Fruit fly (Drosophila melanogaster) whole organism, wandering third instar larva: Measurements from ENCODE around the gene betaTub85D.

Experiments
- CG32264 ChIP-seq: fragments of 200-800 bp; sonication (Bioruptor generic); optimal IDR thresholded peaks from 2 replicates; lab custom pipeline; 2016; ENCODE audit warnings: missing biosample characterization, missing genetic modification characterization
- CG9705 ChIP-seq: fragments of 200-800 bp; sonication (Bioruptor generic); optimal IDR thresholded peaks from 2 replicates; lab custom pipeline; 2018; ENCODE audit warnings: missing biosample characterization, mild to moderate bottlenecking, missing genetic modification characterization
- N ChIP-seq: fragments of >200 bp; optimal IDR thresholded peaks from 2 replicates; lab custom pipeline; 2018; ENCODE audit warnings: missing biosample characterization, missing external identifiers, missing genetic modification characterization
- br ChIP-seq: fragments of 200-800 bp; sonication (Bioruptor generic); optimal IDR thresholded peaks from 2 replicates; lab custom pipeline; 2016; ENCODE audit warnings: missing biosample characterization, missing genetic modification characterization
- h ChIP-seq: fragments of 200-800 bp; sonication (Bioruptor generic); optimal IDR thresholded peaks from 3 replicates; lab custom pipeline; 2016; ENCODE audit warnings: missing biosample characterization, mild to moderate bottlenecking, missing genetic modification characterization
- sage ChIP-seq: fragments of 200-800 bp; sonication (Bioruptor generic); optimal IDR thresholded peaks from 2 replicates; lab custom pipeline; 2016; ENCODE audit warnings: missing biosample characterization, mild to moderate bottlenecking, missing genetic modification characterization

DNA sequence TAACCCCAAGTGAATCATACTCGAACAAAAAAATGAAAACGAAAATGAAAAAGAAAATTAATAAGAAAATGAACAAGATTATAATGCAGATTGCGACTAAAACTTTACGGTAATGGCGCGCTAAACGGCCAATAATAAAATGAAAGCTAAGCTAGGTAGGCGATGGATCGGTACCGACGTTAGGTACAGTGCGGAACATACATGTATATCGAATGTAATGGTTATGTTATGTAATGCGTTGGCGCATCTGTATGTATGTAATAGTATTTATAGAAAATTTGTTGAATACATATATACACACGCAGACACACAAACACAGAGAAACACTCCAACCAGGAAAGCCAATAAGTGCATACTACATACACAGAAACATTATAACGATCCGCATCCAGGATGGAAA, 44.9 kb upstream of the betaTub85D start:
- TF ChIP-seq N (no peak), h (no peak), sage (no peak), CG32264 (GFP tag; lab: Kevin White, UChicago) (no peak), CG9705 (GFP tag; lab: Kevin White, UChicago) (no peak), br (no peak)
